Worm (Caenorhabditis elegans) whole organism, young adult: Measurements from ENCODE around the gene str-112.

Experiments used
- F23B12.7 ChIP-seq: sonication (generic microtip); optimal IDR thresholded peaks from 2 replicates; lab custom pipeline; 2017; ENCODE audit warnings: missing genetic modification characterization, mild to moderate bottlenecking, missing compliant biosample characterization, antibody characterized with exemption, moderate library complexity; ENCODE audit not compliant: insufficient read depth
- F55B11.4 ChIP-seq: sonication (generic microtip); optimal IDR thresholded peaks from 2 replicates; lab custom pipeline; 2016; ENCODE audit warnings: missing compliant biosample characterization, missing genetic modification characterization, borderline replicate concordance; ENCODE audit not compliant: insufficient read depth
- K12H6.12 ChIP-seq: fragments of 200-800 bp; sonication (Bioruptor generic); optimal IDR thresholded peaks from 2 replicates; lab custom pipeline; 2018; ENCODE audit warnings: mild to moderate bottlenecking, missing genetic modification characterization, missing compliant biosample characterization
- Y53F4B.3 ChIP-seq: fragments of 200-800 bp; sonication (Bioruptor generic); IDR thresholded peaks from 2 replicates; pipeline ENCODE4 v1.3.6; 2022; ENCODE audit warnings: missing genetic modification reagents, missing genetic modification characterization, missing compliant biosample characterization
- ama-1 ChIP-seq, 3 experiments: fragments of 150-350 bp in 1 of 3; sonication (generic microtip) in 2 of 3; optimal IDR thresholded peaks; 2 replicates each; lab custom pipeline; 2014 to 2018; ENCODE audit warnings: missing biosample characterization in 2 of 3, missing genetic modification characterization in 2 of 3, missing genetic modification reagents in 2 of 3
- atf-7 ChIP-seq: sonication (generic microtip); optimal IDR thresholded peaks from 2 replicates; lab custom pipeline; 2017; ENCODE audit warnings: mild to moderate bottlenecking, missing genetic modification characterization, missing compliant biosample characterization
- athp-1 ChIP-seq: sonication (generic microtip); optimal IDR thresholded peaks from 2 replicates; lab custom pipeline; 2017; ENCODE audit warnings: mild to moderate bottlenecking, missing genetic modification characterization, missing compliant biosample characterization
- attf-6 ChIP-seq: fragments of 200-800 bp; sonication (Bioruptor generic); IDR thresholded peaks from 2 replicates; pipeline ENCODE4 v1.3.6; 2022; ENCODE audit warnings: missing genetic modification reagents, missing genetic modification characterization, missing compliant biosample characterization
- bed-1 ChIP-seq: fragments of 200-800 bp; sonication (Bioruptor generic); IDR thresholded peaks from 2 replicates; pipeline ENCODE4 v1.3.6; 2022; ENCODE audit warnings: missing genetic modification reagents, missing genetic modification characterization, missing compliant biosample characterization
- bed-2 ChIP-seq: fragments of 200-800 bp; sonication (Bioruptor generic); IDR thresholded peaks from 2 replicates; pipeline ENCODE4 v1.3.6; 2022; ENCODE audit warnings: missing genetic modification reagents, missing genetic modification characterization, missing compliant biosample characterization
- ceh-91 ChIP-seq: fragments of 200-800 bp; sonication (Bioruptor generic); IDR thresholded peaks from 2 replicates; pipeline ENCODE4 v1.3.6; 2022; ENCODE audit warnings: missing genetic modification reagents, missing genetic modification characterization, missing compliant biosample characterization
- dox-1 ChIP-seq: fragments of 200-800 bp; sonication (Bioruptor generic); IDR thresholded peaks from 2 replicates; pipeline ENCODE4 v1.3.6; 2022; ENCODE audit warnings: missing genetic modification reagents, missing genetic modification characterization, missing compliant biosample characterization
- egl-18 ChIP-seq: fragments of 200-800 bp; sonication (Bioruptor generic); IDR thresholded peaks from 2 replicates; pipeline ENCODE4 v1.3.6; 2022; ENCODE audit warnings: missing genetic modification reagents, missing genetic modification characterization, missing compliant biosample characterization
- ekl-4 ChIP-seq: fragments of 200-800 bp; sonication (Bioruptor generic); IDR thresholded peaks from 2 replicates; pipeline ENCODE4 v1.3.6; 2022; ENCODE audit warnings: missing genetic modification reagents, missing genetic modification characterization, missing compliant biosample characterization
- ets-4 ChIP-seq: fragments of 200-800 bp; sonication (Bioruptor generic); optimal IDR thresholded peaks from 2 replicates; lab custom pipeline; 2018; ENCODE audit warnings: mild to moderate bottlenecking, missing genetic modification characterization, missing compliant biosample characterization
- hmg-1.2 ChIP-seq: fragments of 200-800 bp; sonication (Bioruptor generic); IDR thresholded peaks from 2 replicates; pipeline ENCODE4 v1.3.6; 2022; ENCODE audit warnings: missing genetic modification reagents, missing genetic modification characterization, missing compliant biosample characterization
- lin-40 ChIP-seq: sonication (generic microtip); optimal IDR thresholded peaks from 2 replicates; lab custom pipeline; 2016; ENCODE audit warnings: missing genetic modification characterization, mild to moderate bottlenecking, missing compliant biosample characterization, missing genotype, missing genetic modification reagents
- lin-54 ChIP-seq: fragments of 200-800 bp; sonication (Bioruptor generic); optimal IDR thresholded peaks from 2 replicates; lab custom pipeline; 2018; ENCODE audit warnings: mild to moderate bottlenecking, missing genetic modification characterization, missing compliant biosample characterization
- lir-1 ChIP-seq: fragments of 200-800 bp; sonication (Bioruptor generic); conservative IDR thresholded peaks from 2 replicates; pipeline ENCODE4 v1.3.6; 2022; ENCODE audit warnings: missing genetic modification reagents, missing genetic modification characterization, missing compliant biosample characterization
- madf-6 ChIP-seq: fragments of 200-800 bp; sonication (Bioruptor generic); IDR thresholded peaks from 2 replicates; pipeline ENCODE4 v1.3.6; 2022; ENCODE audit warnings: missing genetic modification reagents, missing genetic modification characterization, missing compliant biosample characterization
- mcd-1 ChIP-seq: fragments of 200-800 bp; sonication (Bioruptor generic); IDR thresholded peaks from 2 replicates; pipeline ENCODE4 v1.3.6; 2022; ENCODE audit warnings: missing genetic modification reagents, missing genetic modification characterization, missing compliant biosample characterization
- nhr-120 ChIP-seq: fragments of 200-800 bp; sonication (Bioruptor generic); IDR thresholded peaks from 2 replicates; pipeline ENCODE4 v1.3.6; 2022; ENCODE audit warnings: missing genetic modification characterization, missing compliant biosample characterization
- nhr-80 ChIP-seq: sonication (generic microtip); optimal IDR thresholded peaks from 2 replicates; lab custom pipeline; 2016; ENCODE audit warnings: missing genetic modification characterization, missing compliant biosample characterization
- sdz-38 ChIP-seq: sonication (generic microtip); optimal IDR thresholded peaks from 2 replicates; lab custom pipeline; 2016; ENCODE audit warnings: missing genotype, missing genetic modification characterization, missing compliant biosample characterization
- snpc-4 ChIP-seq, 5 experiments: fragments of 150-350 bp in 1 of 5; sonication (generic microtip) in 4 of 5; optimal IDR thresholded peaks; 2 replicates each; lab custom pipeline; 2014 to 2018; ENCODE audit warnings: missing genetic modification characterization in 5 of 5, missing biosample characterization in 3 of 5, antibody characterized with exemption in 2 of 5, mild to moderate bottlenecking in 2 of 5, missing compliant biosample characterization in 2 of 5, missing genotype in 2 of 5, moderate library complexity in 2 of 5, missing genetic modification reagents in 1 of 5
- tbx-9 ChIP-seq: sonication (generic microtip); optimal IDR thresholded peaks from 2 replicates; lab custom pipeline; 2016; ENCODE audit warnings: borderline replicate concordance, missing genetic modification characterization, inconsistent platforms, missing compliant biosample characterization
- tlf-1 ChIP-seq: fragments of 200-800 bp; sonication (Bioruptor generic); optimal IDR thresholded peaks from 2 replicates; lab custom pipeline; 2018; ENCODE audit warnings: mild to moderate bottlenecking, missing genetic modification characterization, missing compliant biosample characterization
- unc-62 ChIP-seq: fragments of 150-350 bp; optimal IDR thresholded peaks from 2 replicates; lab custom pipeline; 2014; ENCODE audit warnings: missing biosample characterization, missing genetic modification reagents, missing genetic modification characterization
- ztf-18 ChIP-seq: sonication (generic microtip); optimal IDR thresholded peaks from 2 replicates; lab custom pipeline; 2016; ENCODE audit warnings: missing genotype, mild to moderate bottlenecking, missing genetic modification characterization, missing compliant biosample characterization
- ztf-22 ChIP-seq: fragments of 200-800 bp; sonication (Bioruptor generic); optimal IDR thresholded peaks from 2 replicates; lab custom pipeline; 2018; ENCODE audit warnings: mild to moderate bottlenecking, missing genetic modification characterization, moderate library complexity, missing compliant biosample characterization

Gene str-112

DNA sequence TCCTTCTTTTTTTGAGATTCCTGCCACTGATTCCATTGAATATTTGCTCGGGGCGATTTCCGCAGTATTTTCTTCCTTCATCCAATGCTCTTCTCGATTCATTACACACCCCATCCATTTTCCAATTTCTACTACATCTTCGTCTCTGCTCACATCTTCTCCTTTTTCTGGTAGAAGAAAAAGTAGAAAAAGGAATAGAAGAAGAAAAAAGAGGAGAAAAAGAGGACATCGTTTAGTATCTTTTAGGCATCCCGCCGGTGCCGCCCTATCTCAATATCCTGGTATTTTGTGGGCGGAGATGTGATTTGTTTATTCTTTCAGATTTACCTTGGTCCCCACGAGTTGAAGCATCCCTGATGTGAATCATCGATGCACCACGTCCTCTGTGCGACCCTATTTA, 37.0 kb upstream of the str-112 start, which contains the start of gene lgc-39 (continued):
- TF ChIP-seq mcd-1 (GFP tag; lab: Robert Waterston, UW): no peak
- no peak for TF ChIP-seq dox-1 (GFP tag; lab: Robert Waterston, UW)
- TF ChIP-seq snpc-4 (GFP tag; optimal IDR thresholded peaks at IDR 0.05; lab: Kevin White, UChicago): no peak
- no peak for TF ChIP-seq snpc-4 (tag; optimal IDR thresholded peaks at IDR 0.05; lab: Kevin White, UChicago)

DNA sequence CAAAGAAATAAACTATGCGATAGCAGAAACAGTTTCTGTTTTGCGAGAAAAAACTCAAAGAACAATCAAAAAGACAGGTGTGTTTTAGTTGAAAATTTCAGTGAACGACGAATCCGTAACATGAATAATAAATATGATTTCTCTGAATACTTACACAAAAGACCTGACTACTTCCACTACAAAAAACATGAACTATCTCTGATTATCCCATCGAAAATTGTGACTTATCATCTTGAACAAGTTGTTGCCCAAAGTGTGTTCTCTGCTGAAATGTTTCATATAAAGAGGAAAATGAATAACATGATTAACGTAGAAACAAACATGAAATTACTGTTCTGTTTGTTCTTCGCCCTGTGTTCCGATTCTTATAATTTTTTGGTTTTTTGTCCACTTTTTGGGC, 28.5 kb upstream of the str-112 start, which contains the start of gene ugt-36:
ugt-36 (plus strand) TSS at position 301 of the 400 bp plus-strand sequence.
- TF ChIP-seq atf-7 (tag; lab: Kevin White, UChicago) (no peak), bed-1 (GFP tag; lab: Robert Waterston, UW) (no peak), ztf-18 (tag; lab: Kevin White, UChicago) (no peak), madf-6 (GFP tag; lab: Robert Waterston, UW) (no peak), athp-1 (tag; lab: Kevin White, UChicago) (no peak), tlf-1 (no peak), lin-54 (no peak)
- TF ChIP-seq, all 124 proteins: peak for 0

DNA sequence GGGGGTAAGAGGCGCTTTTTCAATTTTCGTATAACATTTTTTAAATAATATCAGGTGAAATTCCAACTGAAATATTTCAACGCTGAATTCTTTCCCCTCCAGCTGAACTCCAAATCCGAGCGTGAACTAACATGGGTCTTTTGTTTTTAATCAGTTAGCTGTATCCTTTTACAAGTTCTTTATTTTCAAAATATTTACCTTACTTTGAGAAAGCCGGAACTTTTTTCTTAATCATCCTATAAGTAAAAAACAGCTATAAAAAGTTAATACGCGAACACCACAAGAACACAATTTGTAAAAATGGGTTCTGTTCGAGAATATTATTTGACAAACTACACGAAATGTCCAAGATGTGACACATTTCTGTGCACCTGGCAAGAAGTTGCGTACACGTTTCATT, 26.0 kb upstream of the str-112 start, which contains the start of gene srh-83:
srh-83 (plus strand) TSS at position 301 of the 400 bp plus-strand sequence.
- no peak for TF ChIP-seq bed-1 (GFP tag; lab: Robert Waterston, UW)

DNA sequence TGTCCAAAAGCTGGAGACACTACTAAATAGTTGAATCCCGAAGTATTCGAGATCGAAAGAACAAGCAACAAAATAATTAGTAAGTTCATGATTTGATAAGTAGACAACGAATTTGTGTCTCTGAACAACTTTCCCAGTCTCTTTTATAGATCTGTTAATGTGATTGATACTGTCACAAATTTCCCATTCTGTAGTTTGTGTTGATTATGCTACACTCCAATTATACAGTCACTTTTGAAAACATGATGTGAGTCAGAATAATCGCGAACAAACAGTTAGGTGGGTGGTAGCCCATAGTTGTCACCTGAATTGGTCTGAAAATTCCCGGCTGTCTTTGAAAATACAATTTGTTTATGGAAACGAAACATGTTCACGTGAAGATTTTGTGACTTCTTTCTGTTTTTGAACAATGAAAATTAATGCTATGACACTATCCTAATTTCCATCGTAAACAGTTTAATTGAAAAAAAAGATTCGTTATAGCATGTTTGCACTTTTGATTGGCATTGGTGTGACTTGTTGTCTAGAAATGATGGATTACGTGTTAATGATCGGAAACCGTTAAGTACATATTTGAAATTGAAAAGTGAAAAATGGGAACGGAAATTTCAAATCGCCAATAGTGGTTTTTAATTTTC, 25.4 kb upstream of the str-112 start, which contains the start of gene ugt-41:
ugt-41 (minus strand) TSS at position 119 of the 638 bp plus-strand sequence.
- no peak for TF ChIP-seq athp-1 (tag; lab: Kevin White, UChicago)
- peak; percentile 85 for TF ChIP-seq unc-62 (GFP tag; lab: Kevin White, UChicago)
- peak; percentile 18 for TF ChIP-seq lin-40 (tag; lab: Kevin White, UChicago)
- peak; percentile 42 for TF ChIP-seq nhr-80 (tag; lab: Kevin White, UChicago)

DNA sequence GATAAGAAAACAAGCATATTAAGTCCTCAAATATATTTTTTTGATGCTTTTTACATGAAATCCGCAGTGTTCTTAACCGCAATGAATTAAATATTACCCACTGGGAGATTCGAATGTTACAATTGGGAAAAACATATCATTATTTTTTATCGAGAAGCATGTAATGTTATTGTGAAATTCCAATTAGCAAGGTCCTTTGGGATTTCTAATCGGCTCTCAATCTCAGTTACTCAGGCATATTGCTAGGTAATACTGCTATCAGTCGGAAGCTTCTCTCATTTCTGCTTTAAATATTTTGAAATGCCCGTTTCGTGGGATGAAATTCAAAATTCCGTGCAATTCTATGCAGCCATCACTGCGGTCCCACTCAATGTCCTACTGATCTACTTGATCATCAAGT, 21.2 kb upstream of the str-112 start, which contains the start of gene str-204:
str-204 (plus strand) TSS at position 301 of the 400 bp plus-strand sequence.
- no peak for TF ChIP-seq bed-2 (GFP tag; lab: Robert Waterston, UW)
- no peak for TF ChIP-seq ztf-22 (GFP tag; lab: Kevin White, UChicago)
- TF ChIP-seq egl-18 (GFP tag; lab: Robert Waterston, UW): no peak
- TF ChIP-seq tbx-9: no peak
- TF ChIP-seq F23B12.7 (tag; lab: Kevin White, UChicago): no peak
- TF ChIP-seq attf-6: no peak
- TF ChIP-seq lir-1 (GFP tag; lab: Robert Waterston, UW): no peak
- no peak for TF ChIP-seq ekl-4 (GFP tag; lab: Robert Waterston, UW)
- TF ChIP-seq ets-4 (GFP tag; lab: Kevin White, UChicago): no peak
- no peak for TF ChIP-seq ama-1 (optimal IDR thresholded peaks at IDR 0.05; lab: Kevin White, UChicago)
- TF ChIP-seq ama-1 (GFP tag; optimal IDR thresholded peaks at IDR 0.05; lab: Kevin White, UChicago): no peak
- no peak for TF ChIP-seq ceh-91 (GFP tag; lab: Robert Waterston, UW)
- no peak for TF ChIP-seq sdz-38 (tag; lab: Kevin White, UChicago)
- no peak for TF ChIP-seq tlf-1
- TF ChIP-seq nhr-120: no peak
- TF ChIP-seq K12H6.12: no peak
- TF ChIP-seq F55B11.4 (tag; lab: Kevin White, UChicago): no peak
- TF ChIP-seq Y53F4B.3 (GFP tag; lab: Robert Waterston, UW): no peak
- no peak for TF ChIP-seq athp-1 (tag; lab: Kevin White, UChicago)
- TF ChIP-seq hmg-1.2 (GFP tag; lab: Robert Waterston, UW): no peak
